Fruit fly (Drosophila melanogaster) whole organism: Measurements from ENCODE around the gene CG12104.

Source experiments
- CG8478 ChIP-seq: fragments of >200 bp; optimal IDR thresholded peaks from 2 replicates; lab custom pipeline; 2018; ENCODE audit warnings: inconsistent platforms
- Dll ChIP-seq: fragments of >200 bp; optimal IDR thresholded peaks from 2 replicates; lab custom pipeline; 2017
- EcR ChIP-seq, 2 experiments: fragments of >200 bp; optimal IDR thresholded peaks; 2 replicates each; lab custom pipeline; 2017; ENCODE audit warnings: missing biosample characterization in 2 of 2, missing genetic modification characterization in 2 of 2, missing genetic modification reagents in 2 of 2
- pan ChIP-seq: fragments of >200 bp; optimal IDR thresholded peaks from 2 replicates; lab custom pipeline; 2017
- psq ChIP-seq: fragments of >200 bp; optimal IDR thresholded peaks from 2 replicates; lab custom pipeline; 2017
- usp ChIP-seq: fragments of >200 bp; optimal IDR thresholded peaks from 2 replicates; lab custom pipeline; 2017; ENCODE audit warnings: missing biosample characterization, missing genetic modification characterization, mixed read lengths

Gene CG12104

DNA sequence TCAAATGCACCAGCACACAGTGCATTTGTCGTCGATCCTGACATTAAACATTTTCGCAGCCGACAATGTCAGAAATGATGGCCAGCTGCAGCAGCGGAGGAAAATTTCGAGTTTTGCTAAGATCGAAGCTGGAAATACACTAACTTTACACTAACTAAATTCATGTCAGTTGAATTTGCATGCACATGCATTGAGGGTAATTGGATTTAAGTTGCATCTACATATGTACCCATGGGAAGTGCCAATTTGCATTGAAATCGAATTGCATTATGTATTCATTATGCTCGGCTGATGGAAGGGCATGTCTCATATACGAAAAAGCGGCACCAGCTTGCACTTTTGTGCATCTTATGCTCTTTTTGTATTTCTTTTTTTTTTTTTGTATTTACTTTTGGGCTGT lies 17.7 kb downstream of the CG12104 start:
- TF ChIP-seq EcR (GFP tag; optimal IDR thresholded peaks at IDR 0.05; lab: Kevin White, UChicago), result no peak
- no peak for TF ChIP-seq Dll (lab: Kevin White, UChicago)

- TF ChIP-seq pan, result no peak
- TF ChIP-seq usp, result no peak
- no peak for TF ChIP-seq Dll (lab: Kevin White, UChicago)
- TF ChIP-seq psq (lab: Kevin White, UChicago), result no peak
- TF ChIP-seq EcR (GFP tag; optimal IDR thresholded peaks at IDR 0.05; lab: Kevin White, UChicago), result no peak
- TF ChIP-seq CG8478 (lab: Kevin White, UChicago), result no peak
These were observed 18.5 kb downstream of the CG12104 start for dm6 chr3L:1584003-1584402.

DNA sequence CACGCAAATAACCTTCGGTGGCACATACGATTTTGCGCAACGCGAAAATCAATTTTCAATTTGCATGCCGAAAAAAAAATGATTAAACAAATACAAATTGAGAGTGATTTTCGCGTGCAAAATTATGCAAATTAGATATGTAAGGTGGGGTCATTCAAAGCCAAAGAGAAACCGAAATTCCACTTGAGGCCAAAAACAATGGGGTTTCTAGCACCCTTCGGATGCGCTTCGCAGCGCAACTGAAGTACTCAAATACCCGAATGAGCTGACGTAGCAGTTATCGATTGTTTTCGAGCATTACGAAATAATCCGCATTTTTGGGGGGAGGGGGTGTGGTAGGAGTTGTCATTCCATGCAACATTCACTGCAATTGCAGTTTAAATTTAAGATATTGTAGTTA lies 21.7 kb downstream of the CG12104 start:
- TF ChIP-seq CG8478 (lab: Kevin White, UChicago) (no peak), usp (no peak), Dll (lab: Kevin White, UChicago) (no peak), pan (no peak), EcR (GFP tag; optimal IDR thresholded peaks at IDR 0.05; lab: Kevin White, UChicago) (no peak), psq (lab: Kevin White, UChicago) (no peak)

- TF ChIP-seq usp (no peak), psq (lab: Kevin White, UChicago) (no peak), CG8478 (lab: Kevin White, UChicago) (no peak), EcR (GFP tag; optimal IDR thresholded peaks at IDR 0.05; lab: Kevin White, UChicago) (no peak), pan (no peak), Dll (lab: Kevin White, UChicago) (no peak)
These were observed 22.3 kb downstream of the CG12104 start for dm6 chr3L:1580194-1580593.

- no peak for TF ChIP-seq pan
- no peak for TF ChIP-seq usp
- no peak for TF ChIP-seq CG8478 (lab: Kevin White, UChicago)
- no peak for TF ChIP-seq EcR (GFP tag; optimal IDR thresholded peaks at IDR 0.05; lab: Kevin White, UChicago)
- TF ChIP-seq Dll (lab: Kevin White, UChicago), result no peak
- no peak for TF ChIP-seq psq (lab: Kevin White, UChicago)
These were observed 23.2 kb downstream of the CG12104 start for dm6 chr3L:1579169-1579853.

- TF ChIP-seq Dll (lab: Kevin White, UChicago), result no peak
- no peak for TF ChIP-seq EcR (GFP tag; optimal IDR thresholded peaks at IDR 0.05; lab: Kevin White, UChicago)
- no peak for TF ChIP-seq psq (lab: Kevin White, UChicago)
- no peak for TF ChIP-seq CG8478 (lab: Kevin White, UChicago)
- TF ChIP-seq usp, result no peak
- no peak for TF ChIP-seq pan
These were observed 24.0 kb downstream of the CG12104 start for dm6 chr3L:1578391-1578948.

dm6 chr3L:1577338-1577737 lies 25.1 kb downstream of the CG12104 start:
- TF ChIP-seq pan (no peak), Dll (lab: Kevin White, UChicago) (no peak), CG8478 (lab: Kevin White, UChicago) (no peak), psq (lab: Kevin White, UChicago) (no peak)

- TF ChIP-seq psq (lab: Kevin White, UChicago) (no peak), EcR (GFP tag; optimal IDR thresholded peaks at IDR 0.05; lab: Kevin White, UChicago) (no peak), CG8478 (lab: Kevin White, UChicago) (no peak), pan (no peak), usp (no peak), Dll (lab: Kevin White, UChicago) (no peak)
These were observed 25.9 kb downstream of the CG12104 start, which contains the start of gene CG13917 for dm6 chr3L:1576489-1577106. TSS of gene CG13917 (plus strand) at chr3L:1576699.

dm6 chr3L:1575731-1576376 lies 26.6 kb downstream of the CG12104 start:
- TF ChIP-seq EcR (GFP tag; optimal IDR thresholded peaks at IDR 0.05; lab: Kevin White, UChicago) (no peak), pan (no peak), psq (lab: Kevin White, UChicago) (no peak), CG8478 (lab: Kevin White, UChicago) (no peak), Dll (lab: Kevin White, UChicago) (no peak), usp (no peak)

dm6 chr3L:1573191-1573590 lies 29.3 kb downstream of the CG12104 start:
- no peak for TF ChIP-seq pan
- no peak for TF ChIP-seq EcR (GFP tag; optimal IDR thresholded peaks at IDR 0.05; lab: Kevin White, UChicago)
- no peak for TF ChIP-seq psq (lab: Kevin White, UChicago)
- TF ChIP-seq usp, result no peak

dm6 chr3L:1571077-1571476 lies 31.4 kb downstream of the CG12104 start:
- TF ChIP-seq EcR (GFP tag; optimal IDR thresholded peaks at IDR 0.05; lab: Kevin White, UChicago) (no peak), usp (no peak), psq (lab: Kevin White, UChicago) (no peak), pan (no peak), CG8478 (lab: Kevin White, UChicago) (no peak), Dll (lab: Kevin White, UChicago) (no peak)

DNA sequence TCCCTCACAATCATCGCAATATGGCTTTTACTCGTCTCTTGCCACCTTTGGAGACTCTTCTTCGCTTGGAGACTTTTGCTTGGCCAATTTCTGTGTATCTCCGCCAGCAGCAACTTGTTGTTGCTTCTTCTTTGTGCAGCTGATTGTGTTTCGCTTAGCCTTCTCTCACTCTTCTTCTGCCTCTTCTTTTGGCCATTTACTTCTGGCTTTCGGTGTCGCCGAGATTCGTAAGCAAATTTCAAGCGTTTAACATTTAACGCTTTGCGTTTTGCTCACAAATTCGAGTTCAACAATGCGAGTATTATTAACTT lies 32.6 kb downstream of the CG12104 start:
- TF ChIP-seq psq (lab: Kevin White, UChicago) (no peak), usp (no peak), EcR (GFP tag; optimal IDR thresholded peaks at IDR 0.05; lab: Kevin White, UChicago) (no peak), pan (no peak), CG8478 (lab: Kevin White, UChicago) (no peak), Dll (lab: Kevin White, UChicago) (no peak)
